Worm (Caenorhabditis elegans): Measurements from ENCODE around the gene T28F3.5.
"Not testable (repeated sequence)": the region's sequence is repeated elsewhere in the genome, so short reads cannot be mapped to it uniquely, and the experiment has no call there.

T28F3.5 gene

DNA sequence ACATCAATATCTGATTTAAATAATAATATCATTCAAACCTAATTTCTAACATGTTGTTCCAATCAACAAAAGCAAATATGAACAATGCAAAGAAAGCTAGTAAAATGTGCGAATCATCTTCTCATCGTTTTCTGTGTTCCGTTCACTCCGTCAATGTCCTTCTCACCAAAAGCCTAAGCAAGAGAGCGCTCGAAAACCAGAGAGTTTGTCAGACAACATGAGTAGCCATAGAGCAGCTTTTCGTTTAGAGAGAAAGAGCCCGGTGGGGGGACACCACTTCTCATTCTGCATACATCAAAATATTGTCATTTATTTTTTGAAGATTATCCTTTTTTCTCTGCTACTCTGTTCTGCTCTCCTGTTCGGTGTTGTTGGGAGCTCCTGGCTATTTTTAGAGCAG is 910 bp upstream of the T28F3.5 start (continued):
- TF ChIP-seq unc-62 (GFP tag; optimal IDR thresholded peaks at IDR 0.05) (no peak), egl-13 (tag; optimal IDR thresholded peaks at IDR 0.05) (no peak), efl-1 (optimal IDR thresholded peaks at IDR 0.05) (no peak), efl-1 (GFP tag; optimal IDR thresholded peaks at IDR 0.05 in 1 of 2) (peak in 1 of 2 experiments; percentile 77), dsc-1 (tag; optimal IDR thresholded peaks at IDR 0.05) (peak; percentile 62), nhr-47 (tag; optimal IDR thresholded peaks at IDR 0.05) (peak; percentile 11), pag-3 (tag; optimal IDR thresholded peaks at IDR 0.05; ENCODE audit: borderline replicate concordance, insufficient read depth) (no peak), snu-23 (GFP tag; optimal IDR thresholded peaks at IDR 0.05) (no peak), nhr-28 (tag; optimal IDR thresholded peaks at IDR 0.05) (no peak), Y116A8C.19 (tag; optimal IDR thresholded peaks at IDR 0.05; ENCODE audit: borderline replicate concordance) (no peak), lin-39 (tag; optimal IDR thresholded peaks at IDR 0.05) (no peak), lin-35 (GFP tag; optimal IDR thresholded peaks at IDR 0.05) (peak in 1 of 2 experiments; percentile 36), rnt-1 (tag; optimal IDR thresholded peaks at IDR 0.05) (no peak), nhr-84 (tag; optimal IDR thresholded peaks at IDR 0.05) (no peak), fos-1 (tag; optimal IDR thresholded peaks at IDR 0.05) (no peak), lin-13 (GFP tag; optimal IDR thresholded peaks at IDR 0.05) (no peak), zip-4 (GFP tag; optimal IDR thresholded peaks at IDR 0.05) (no peak), fkh-8 (tag; optimal IDR thresholded peaks at IDR 0.05) (peak; percentile 27), zag-1 (tag; optimal IDR thresholded peaks at IDR 0.05) (no peak), efl-3 (GFP tag; optimal IDR thresholded peaks at IDR 0.05) (no peak), sox-4 (tag; optimal IDR thresholded peaks at IDR 0.05) (no peak), tbx-2 (tag; optimal IDR thresholded peaks at IDR 0.05) (no peak)

DNA sequence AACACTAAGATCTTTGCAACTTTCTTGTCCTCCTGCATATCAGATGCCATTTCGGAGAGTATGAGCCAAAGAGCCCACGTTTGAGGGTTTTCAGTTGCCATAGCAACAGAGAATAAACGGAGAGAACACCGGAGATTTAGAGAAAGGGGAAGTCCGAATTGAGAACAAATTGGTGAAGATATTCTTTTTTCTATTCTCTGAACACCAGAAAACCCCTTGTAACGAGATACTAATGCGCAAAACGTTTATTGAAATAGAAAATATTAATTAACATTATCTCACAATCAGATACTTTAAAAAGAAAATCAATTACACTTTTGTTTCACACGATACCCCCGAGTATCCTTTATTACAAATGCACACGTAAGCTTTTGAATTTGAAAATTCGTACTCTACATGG is 7.3 kb downstream of the T28F3.5 start, which contains the start of gene ifta-2:
Gene ifta-2 (minus strand): TSS at position 101 of the 400 bp plus-strand sequence.
- TF ChIP-seq fkh-4 (tag; optimal IDR thresholded peaks at IDR 0.05; ENCODE audit: borderline replicate concordance), result no peak
- TF ChIP-seq fkh-8 (tag; optimal IDR thresholded peaks at IDR 0.05), result peak; percentile 29
- no peak for TF ChIP-seq efl-3 (GFP tag; optimal IDR thresholded peaks at IDR 0.05)
- TF ChIP-seq unc-98 (GFP tag; IDR thresholded peaks at IDR 0.05), result no peak

- not testable (repeated sequence) for TF ChIP-seq snpc-4, nhr-11, nhr-28 (tag; optimal IDR thresholded peaks at IDR 0.05)
These were observed 12.6 kb downstream of the T28F3.5 start, which contains the start of gene T28F3.8 for ce11 chrIV:17307223-17307622. Gene T28F3.8 (minus strand): TSS chrIV:17307323.

DNA sequence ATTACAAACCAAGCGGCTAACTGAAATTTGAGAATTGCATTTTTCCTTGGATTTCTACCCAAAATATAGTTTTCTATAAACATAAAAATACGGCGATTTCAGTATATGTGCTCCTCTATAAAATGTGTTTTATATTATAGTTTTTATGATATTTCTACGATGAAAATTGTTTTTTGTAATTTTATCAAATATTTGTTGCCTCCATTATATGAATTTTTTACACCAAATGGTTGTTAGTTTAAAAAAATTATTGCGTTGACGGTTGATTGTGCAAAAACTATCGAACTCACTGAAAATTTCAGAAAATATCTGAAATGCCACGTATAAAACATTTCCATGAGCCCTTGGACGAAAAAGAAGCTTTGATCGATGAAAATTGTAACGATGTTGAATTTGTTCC is 13.6 kb downstream of the T28F3.5 start, which contains the start of gene T28F3.9:
Gene T28F3.9 (plus strand): TSS at position 301 of the 400 bp plus-strand sequence.
- no peak for TF ChIP-seq ceh-90 (tag; optimal IDR thresholded peaks at IDR 0.05)
- TF ChIP-seq tbx-2 (tag; optimal IDR thresholded peaks at IDR 0.05), result no peak
- no peak for TF ChIP-seq efl-1 (optimal IDR thresholded peaks at IDR 0.05)
- peak in 1 of 2 experiments; percentile 35 for TF ChIP-seq efl-1 (GFP tag; optimal IDR thresholded peaks at IDR 0.05 in 1 of 2)
- TF ChIP-seq hlh-17 (GFP tag; optimal IDR thresholded peaks at IDR 0.05; ENCODE audit: borderline replicate concordance), result no peak

DNA sequence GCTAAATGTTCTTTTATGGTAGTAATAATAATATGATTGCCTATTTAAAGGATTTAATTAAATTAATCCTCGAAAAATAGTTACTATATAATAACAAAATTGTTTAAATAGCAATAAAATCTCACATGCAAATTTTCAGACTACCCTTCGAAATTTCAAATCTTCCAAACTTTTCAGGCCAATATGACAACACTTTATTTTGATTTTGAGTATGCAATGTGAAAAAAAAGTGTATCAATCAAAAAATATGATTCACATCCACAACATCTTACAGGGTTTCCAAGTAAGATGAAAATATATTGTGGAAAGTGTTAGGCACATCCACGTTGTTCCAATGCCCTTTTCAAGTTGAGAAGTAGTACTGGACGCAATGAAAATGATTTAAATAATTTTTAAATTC is 17.3 kb downstream of the T28F3.5 start, which contains the start of gene snf-9:
Gene snf-9 (plus strand): TSS at position 301 of the 400 bp plus-strand sequence.
- TF ChIP-seq alr-1 (tag; optimal IDR thresholded peaks at IDR 0.05; ENCODE audit: borderline replicate concordance) (no peak), ceh-8 (GFP tag; optimal IDR thresholded peaks at IDR 0.05) (no peak), efl-1 (optimal IDR thresholded peaks at IDR 0.05) (no peak), efl-1 (GFP tag; optimal IDR thresholded peaks at IDR 0.05 in 1 of 2) (no peak), fkh-10 (GFP tag; optimal IDR thresholded peaks at IDR 0.05) (no peak), sptf-1 (tag; optimal IDR thresholded peaks at IDR 0.05) (no peak), lin-14 (GFP tag; optimal IDR thresholded peaks at IDR 0.05) (no peak), nhr-20 (tag; optimal IDR thresholded peaks at IDR 0.05) (no peak), pag-3 (tag; optimal IDR thresholded peaks at IDR 0.05; ENCODE audit: borderline replicate concordance, insufficient read depth) (no peak), ama-1 (optimal IDR thresholded peaks at IDR 0.05) (no peak), fkh-8 (tag; optimal IDR thresholded peaks at IDR 0.05) (no peak), lin-15B (tag; optimal IDR thresholded peaks at IDR 0.05) (no peak), nhr-12 (tag; optimal IDR thresholded peaks at IDR 0.05) (no peak), swsn-7 (tag; optimal IDR thresholded peaks at IDR 0.05) (no peak), nhr-47 (tag; optimal IDR thresholded peaks at IDR 0.05) (no peak), hpl-2 (GFP tag; optimal IDR thresholded peaks at IDR 0.05) (no peak), unc-130 (tag; optimal IDR thresholded peaks at IDR 0.05) (no peak), nhr-76 (tag; optimal IDR thresholded peaks at IDR 0.05) (no peak), C16A3.4 (tag; optimal IDR thresholded peaks at IDR 0.05) (no peak), nhr-19 (GFP tag; conservative IDR thresholded peaks at IDR 0.05) (no peak)
